Worm (Caenorhabditis elegans) whole organism, L1 larva: ENCODE data around the gene F31B12.3.

Experiments
- C34B4.2 ChIP-seq: sonication (generic microtip); optimal IDR thresholded peaks from 2 replicates; lab custom pipeline; 2017; ENCODE audit warnings: mild to moderate bottlenecking, missing genetic modification characterization, missing compliant biosample characterization
- ama-1 ChIP-seq: fragments of 150-350 bp; optimal IDR thresholded peaks from 2 replicates; lab custom pipeline; 2014
- blmp-1 ChIP-seq: fragments of 150-350 bp; optimal IDR thresholded peaks from 2 replicates; lab custom pipeline; 2014; ENCODE audit warnings: missing biosample characterization, missing genetic modification characterization
- ceh-63 ChIP-seq: fragments of 200-800 bp; sonication (Bioruptor generic); optimal IDR thresholded peaks from 2 replicates; lab custom pipeline; 2018; ENCODE audit warnings: mild to moderate bottlenecking, missing genetic modification characterization, missing compliant biosample characterization
- ceh-8 ChIP-seq: fragments of 200-800 bp; sonication (Bioruptor generic); optimal IDR thresholded peaks from 2 replicates; lab custom pipeline; 2018; ENCODE audit warnings: mild to moderate bottlenecking, missing genetic modification characterization, moderate library complexity, missing compliant biosample characterization
- efl-1 ChIP-seq, 4 experiments: fragments of 150-350 bp; optimal IDR thresholded peaks in 3 of 4; peaks in 1 of 4; 1 replicate in 1 of 4; 2 replicates in 3 of 4; lab custom pipeline; 2014; ENCODE audit warnings: missing biosample characterization in 2 of 4, missing genetic modification characterization in 2 of 4, missing genetic modification reagents in 2 of 4
- egl-27 ChIP-seq, 2 experiments: fragments of 150-350 bp in 1 of 2; sonication (generic microtip); optimal IDR thresholded peaks; 3 replicates each; lab custom pipeline; 2017 to 2018; ENCODE audit warnings: missing biosample characterization in 2 of 2, missing genetic modification characterization in 2 of 2, missing genetic modification reagents in 2 of 2
- elt-2 ChIP-seq: sonication (generic microtip); optimal IDR thresholded peaks from 2 replicates; lab custom pipeline; 2016; ENCODE audit warnings: missing genetic modification characterization, mild to moderate bottlenecking, inconsistent platforms, missing compliant biosample characterization, missing genetic modification reagents
- ets-5 ChIP-seq: fragments of 200-800 bp; sonication (Bioruptor generic); IDR thresholded peaks from 2 replicates; pipeline ENCODE4 v1.3.6; 2022; ENCODE audit warnings: missing genetic modification characterization, missing compliant biosample characterization
- fkh-10 ChIP-seq: sonication (generic microtip); optimal IDR thresholded peaks from 2 replicates; lab custom pipeline; 2017; ENCODE audit warnings: missing biosample characterization, missing genetic modification reagents, missing genetic modification characterization
- hlh-4 ChIP-seq: sonication (generic microtip); optimal IDR thresholded peaks from 2 replicates; lab custom pipeline; 2016; ENCODE audit warnings: mild to moderate bottlenecking, missing genetic modification characterization, missing compliant biosample characterization
- irx-1 ChIP-seq: sonication (generic microtip); optimal IDR thresholded peaks from 2 replicates; lab custom pipeline; 2016; ENCODE audit warnings: missing genetic modification characterization, missing compliant biosample characterization
- jun-1 ChIP-seq: fragments of 150-350 bp; optimal IDR thresholded peaks from 2 replicates; lab custom pipeline; 2014; ENCODE audit warnings: missing biosample characterization, missing genetic modification reagents, missing genetic modification characterization
- lin-14 ChIP-seq: fragments of 200-800 bp; sonication (Bioruptor generic); optimal IDR thresholded peaks from 2 replicates; lab custom pipeline; 2018; ENCODE audit warnings: mild to moderate bottlenecking, missing genetic modification characterization, moderate library complexity, missing compliant biosample characterization
- nhr-19 ChIP-seq: fragments of 200-800 bp; sonication (Bioruptor generic); conservative IDR thresholded peaks from 2 replicates; pipeline ENCODE4 v1.3.6; 2022; ENCODE audit warnings: missing genetic modification characterization, missing compliant biosample characterization
- nhr-71 ChIP-seq: sonication (generic microtip); optimal IDR thresholded peaks from 2 replicates; lab custom pipeline; 2016; ENCODE audit warnings: mild to moderate bottlenecking, missing genetic modification characterization, moderate library complexity, missing compliant biosample characterization
- nhr-77 ChIP-seq: fragments of 150-350 bp; optimal IDR thresholded peaks from 2 replicates; lab custom pipeline; 2014; ENCODE audit warnings: missing biosample characterization, missing genetic modification characterization
- nhr-84 ChIP-seq: sonication (generic microtip); optimal IDR thresholded peaks from 2 replicates; lab custom pipeline; 2017; ENCODE audit warnings: missing biosample characterization, missing genetic modification characterization
- nhr-85 ChIP-seq: sonication (generic microtip); peaks from one replicate; lab custom pipeline; 2016; ENCODE audit warnings: missing genetic modification characterization, inconsistent platforms, missing compliant biosample characterization
- nhr-90 ChIP-seq: sonication (generic microtip); optimal IDR thresholded peaks from 2 replicates; lab custom pipeline; 2016; ENCODE audit warnings: mild to moderate bottlenecking, missing genetic modification characterization, missing compliant biosample characterization; ENCODE audit not compliant: poor library complexity
- pag-3 ChIP-seq: sonication (generic microtip); optimal IDR thresholded peaks from 2 replicates; lab custom pipeline; 2017; ENCODE audit warnings: missing genetic modification characterization, mild to moderate bottlenecking, missing compliant biosample characterization, antibody characterized with exemption, borderline replicate concordance; ENCODE audit not compliant: insufficient read depth
- snu-23 ChIP-seq: sonication (generic microtip); optimal IDR thresholded peaks from 2 replicates; lab custom pipeline; 2016; ENCODE audit warnings: missing genetic modification characterization, missing compliant biosample characterization
- sox-4 ChIP-seq: sonication (generic microtip); optimal IDR thresholded peaks from 2 replicates; lab custom pipeline; 2016; ENCODE audit warnings: missing genetic modification characterization, missing compliant biosample characterization
- sup-37 ChIP-seq: fragments of 200-800 bp; sonication (Bioruptor generic); optimal IDR thresholded peaks from 2 replicates; lab custom pipeline; 2018; ENCODE audit warnings: mild to moderate bottlenecking, missing genetic modification characterization, missing compliant biosample characterization
- tlp-1 ChIP-seq: fragments of 150-350 bp; optimal IDR thresholded peaks from 2 replicates; lab custom pipeline; 2014; ENCODE audit warnings: missing biosample characterization, missing genetic modification characterization
- unc-62 ChIP-seq: fragments of 150-350 bp; optimal IDR thresholded peaks from 2 replicates; lab custom pipeline; 2014; ENCODE audit warnings: missing biosample characterization, missing genetic modification reagents, missing genetic modification characterization
- unc-86 ChIP-seq: sonication (generic microtip); optimal IDR thresholded peaks from 2 replicates; lab custom pipeline; 2016; ENCODE audit warnings: missing genetic modification characterization, missing compliant biosample characterization
- unc-98 ChIP-seq: fragments of 200-800 bp; sonication (Bioruptor generic); IDR thresholded peaks from 2 replicates; pipeline ENCODE4 v1.3.6; 2022; ENCODE audit warnings: missing genetic modification characterization, missing compliant biosample characterization
- vab-15 ChIP-seq: sonication (generic microtip); optimal IDR thresholded peaks from 2 replicates; lab custom pipeline; 2017; ENCODE audit warnings: missing genotype, mild to moderate bottlenecking, missing genetic modification characterization, missing compliant biosample characterization
- zag-1 ChIP-seq: fragments of 150-350 bp; optimal IDR thresholded peaks from 2 replicates; lab custom pipeline; 2014; ENCODE audit warnings: missing biosample characterization, missing genetic modification characterization
- ztf-11 ChIP-seq, 2 experiments: sonication (generic microtip); optimal IDR thresholded peaks; 2 replicates each; lab custom pipeline; 2016 to 2017; ENCODE audit warnings: missing genetic modification characterization in 2 of 2, missing biosample characterization in 1 of 2, missing compliant biosample characterization in 1 of 2

Gene F31B12.3

ce11 chrX:10820511-10820910, at the start of gene F31B12.3:
TSS of gene F31B12.3 (minus strand) at chrX:10820611.
- TF ChIP-seq ceh-8 (GFP tag; lab: Kevin White, UChicago) = no peak
- TF ChIP-seq egl-27 (tag; optimal IDR thresholded peaks at IDR 0.05; lab: Kevin White, UChicago) = no peak
- TF ChIP-seq sox-4 (tag; lab: Kevin White, UChicago) = no peak
- no peak for TF ChIP-seq irx-1 (tag; lab: Kevin White, UChicago)

- TF ChIP-seq sup-37 (GFP tag; lab: Kevin White, UChicago) = no peak
- no peak for TF ChIP-seq blmp-1 (tag; lab: Kevin White, UChicago)
- TF ChIP-seq efl-1 (optimal IDR thresholded peaks at IDR 0.05; lab: Kevin White, UChicago) = no peak
- peak in 1 of 2 experiments; percentile 10 for TF ChIP-seq efl-1 (GFP tag; optimal IDR thresholded peaks at IDR 0.05 in 1 of 2; lab: Kevin White, UChicago)
- TF ChIP-seq snu-23 (GFP tag; lab: Kevin White, UChicago) = no peak
- no peak for TF ChIP-seq ztf-11 (tag; optimal IDR thresholded peaks at IDR 0.05; lab: Kevin White, UChicago)
Measured at ce11 chrX:10870137-10870536, 49.7 kb upstream of the F31B12.3 start, which contains the start of gene pgp-7. TSS of gene pgp-7 (minus strand) at chrX:10870237.

- TF ChIP-seq unc-98 = no peak
- TF ChIP-seq unc-62 = no peak
- TF ChIP-seq ceh-8 (GFP tag; lab: Kevin White, UChicago) = no peak
- no peak for TF ChIP-seq ets-5
- no peak for TF ChIP-seq ceh-63 (GFP tag; lab: Kevin White, UChicago)
- peak; percentile 30 for TF ChIP-seq nhr-85
Measured at ce11 chrX:10864322-10864721, 43.9 kb upstream of the F31B12.3 start, which contains the start of gene pgp-8. TSS of gene pgp-8 (minus strand) at chrX:10864422.

- TF ChIP-seq ama-1 (no peak), irx-1 (tag; lab: Kevin White, UChicago) (no peak), snu-23 (GFP tag; lab: Kevin White, UChicago) (no peak), elt-2 (tag; lab: Kevin White, UChicago) (no peak), nhr-71 (tag; lab: Kevin White, UChicago) (no peak), nhr-84 (tag; lab: Kevin White, UChicago) (no peak), pag-3 (tag; lab: Kevin White, UChicago) (no peak)
- TF ChIP-seq, all 84 proteins: peak for 0
Measured at ce11 chrX:10862582-10862981, 42.2 kb upstream of the F31B12.3 start.

ce11 chrX:10861673-10862072, 41.3 kb upstream of the F31B12.3 start:
- TF ChIP-seq nhr-90 (tag; lab: Kevin White, UChicago) (no peak), efl-1 (optimal IDR thresholded peaks at IDR 0.05; lab: Kevin White, UChicago) (no peak), efl-1 (GFP tag; optimal IDR thresholded peaks at IDR 0.05 in 1 of 2; lab: Kevin White, UChicago) (peak in 1 of 2 experiments; percentile 33)

- TF ChIP-seq tlp-1 (tag; lab: Kevin White, UChicago) (no peak), jun-1 (no peak), lin-14 (no peak), nhr-19 (GFP tag; lab: Robert Waterston, UW) (no peak), vab-15 (tag; lab: Kevin White, UChicago) (no peak), C34B4.2 (no peak), nhr-77 (tag; lab: Kevin White, UChicago) (no peak), efl-1 (optimal IDR thresholded peaks at IDR 0.05; lab: Kevin White, UChicago) (no peak), efl-1 (GFP tag; optimal IDR thresholded peaks at IDR 0.05 in 1 of 2; lab: Kevin White, UChicago) (no peak), sox-4 (tag; lab: Kevin White, UChicago) (no peak), unc-86 (tag; lab: Kevin White, UChicago) (no peak), fkh-10 (GFP tag; lab: Kevin White, UChicago) (no peak), pag-3 (tag; lab: Kevin White, UChicago) (no peak), hlh-4 (tag; lab: Kevin White, UChicago) (no peak), zag-1 (tag; lab: Kevin White, UChicago) (no peak)
- TF ChIP-seq, all 84 proteins: peak for 0
Measured at ce11 chrX:10859622-10860021, 39.2 kb upstream of the F31B12.3 start.
